Fruit fly (Drosophila melanogaster): ENCODE data around the gene BobA.
A peak's percentile ranks its signal among the peaks of the same experiment; 100 is the strongest.

Gene BobA

DNA sequence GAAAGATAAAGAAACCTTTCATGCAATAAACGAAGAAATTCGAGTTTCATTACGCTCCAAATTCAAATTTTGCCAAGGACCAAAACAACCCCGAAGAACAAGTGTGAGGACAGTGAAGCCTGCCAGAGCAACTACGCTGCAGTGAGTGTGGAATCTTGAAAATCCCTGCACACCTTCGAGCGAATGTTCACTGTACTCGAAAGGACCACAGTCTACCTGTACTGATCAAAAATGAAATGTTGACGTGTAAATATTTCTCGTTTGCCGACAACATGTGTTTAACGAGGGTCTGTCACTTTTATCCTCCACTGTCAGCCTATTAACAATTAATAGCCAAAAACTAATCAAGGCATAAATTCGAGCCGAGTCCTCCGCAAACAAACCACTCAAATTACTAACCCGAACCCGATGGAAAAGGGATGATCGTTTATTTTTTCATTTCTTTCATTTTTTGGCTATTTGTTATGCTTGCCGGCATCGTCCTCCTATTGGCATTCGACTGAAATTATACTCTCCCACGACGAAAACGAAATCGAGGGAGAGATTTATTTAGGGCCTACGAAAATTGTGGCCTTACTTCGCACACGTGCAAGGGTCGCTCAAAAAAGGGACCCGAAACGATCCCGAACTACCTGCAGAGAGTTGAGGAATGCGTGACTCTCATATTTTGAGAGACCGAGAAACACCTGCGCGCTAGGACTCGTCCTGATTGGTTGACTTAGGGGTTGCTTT is 26.1 kb upstream of the BobA start (continued):
- TF ChIP-seq net (GFP tag; optimal IDR thresholded peaks at IDR 0.05) (no peak), CG34406 (GFP tag; optimal IDR thresholded peaks at IDR 0.05) (no peak), CG1621 (tag; optimal IDR thresholded peaks at IDR 0.05) (no peak), acj6 (GFP tag; optimal IDR thresholded peaks at IDR 0.05) (no peak), achi (GFP tag; optimal IDR thresholded peaks at IDR 0.05) (no peak), lz (GFP tag; optimal IDR thresholded peaks at IDR 0.05) (no peak), CG8319 (GFP tag; optimal IDR thresholded peaks at IDR 0.05) (no peak), vri (GFP tag; optimal IDR thresholded peaks at IDR 0.05) (peak; percentile 3)

DNA sequence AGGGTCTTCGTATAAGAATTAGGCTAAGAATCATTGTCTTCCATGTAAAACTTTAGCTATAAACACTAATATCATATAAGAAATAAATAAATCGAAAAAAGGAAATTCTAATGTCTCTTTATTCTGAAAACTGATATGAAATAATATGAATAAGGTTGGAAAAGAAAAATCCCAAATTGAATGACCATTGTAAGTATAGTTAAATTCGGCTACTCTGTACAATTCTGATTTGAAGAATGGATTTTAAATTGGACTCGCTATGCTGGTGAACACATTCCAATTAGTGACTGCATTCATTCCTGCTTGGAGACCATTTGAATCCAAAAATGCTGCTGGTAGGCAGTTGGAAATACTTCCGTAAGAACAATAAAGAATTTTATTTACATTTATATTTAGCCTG is 24.3 kb upstream of the BobA start:
- TF ChIP-seq CG8632 (GFP tag; optimal IDR thresholded peaks at IDR 0.05) (no peak), dsx (GFP tag; optimal IDR thresholded peaks at IDR 0.05; ENCODE audit: poor library complexity, severe bottlenecking) (no peak), esn (GFP tag; optimal IDR thresholded peaks at IDR 0.05) (no peak), CG11762 (GFP tag; optimal IDR thresholded peaks at IDR 0.05; ENCODE audit: insufficient read depth) (no peak), CG10669 (GFP tag; optimal IDR thresholded peaks at IDR 0.05) (no peak), CG11902 (GFP tag; optimal IDR thresholded peaks at IDR 0.05) (no peak), topi (GFP tag; optimal IDR thresholded peaks at IDR 0.05) (no peak), CG6808 (GFP tag; optimal IDR thresholded peaks at IDR 0.05) (no peak), fd59A (GFP tag; optimal IDR thresholded peaks at IDR 0.05) (no peak), Eip75B (GFP tag; optimal IDR thresholded peaks at IDR 0.05) (no peak), CG6854 (GFP tag; optimal IDR thresholded peaks at IDR 0.05) (no peak)

DNA sequence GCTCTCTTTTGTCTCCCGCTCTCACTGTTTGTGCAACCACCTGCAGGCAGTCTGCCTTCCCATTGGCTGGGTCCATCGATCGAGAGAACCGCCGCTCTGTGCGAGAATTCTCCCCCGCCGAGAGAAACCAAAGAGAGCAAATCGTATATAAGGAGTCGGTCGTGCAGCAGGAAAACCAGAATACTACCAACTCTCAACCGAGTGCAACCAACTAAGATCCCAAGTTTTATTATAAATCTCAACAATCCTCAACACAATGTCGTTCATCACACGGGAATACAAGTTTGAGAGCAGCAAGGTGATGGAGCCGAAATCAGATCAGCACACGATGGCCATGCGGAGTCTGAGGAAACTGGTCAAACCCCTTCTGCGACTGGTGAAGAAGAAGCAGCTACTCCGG is 23.2 kb upstream of the BobA start, which contains the start of gene Tom:
TSS of gene Tom (plus strand) at position 174 of the 400 bp plus-strand sequence.
- TF ChIP-seq Sox15 (GFP tag; optimal IDR thresholded peaks at IDR 0.05) = no peak
- TF ChIP-seq dsx (GFP tag; optimal IDR thresholded peaks at IDR 0.05; ENCODE audit: poor library complexity, severe bottlenecking) = peak; percentile 80
- TF ChIP-seq Sox102F (GFP tag; optimal IDR thresholded peaks at IDR 0.05) = peak; percentile 38
- no peak for TF ChIP-seq CG11294 (GFP tag; IDR thresholded peaks at IDR 0.05)
- peak in 1 of 2 experiments; percentile 37 for TF ChIP-seq ss (GFP tag; optimal IDR thresholded peaks at IDR 0.05)
- TF ChIP-seq Met (GFP tag; optimal IDR thresholded peaks at IDR 0.05) = no peak

DNA sequence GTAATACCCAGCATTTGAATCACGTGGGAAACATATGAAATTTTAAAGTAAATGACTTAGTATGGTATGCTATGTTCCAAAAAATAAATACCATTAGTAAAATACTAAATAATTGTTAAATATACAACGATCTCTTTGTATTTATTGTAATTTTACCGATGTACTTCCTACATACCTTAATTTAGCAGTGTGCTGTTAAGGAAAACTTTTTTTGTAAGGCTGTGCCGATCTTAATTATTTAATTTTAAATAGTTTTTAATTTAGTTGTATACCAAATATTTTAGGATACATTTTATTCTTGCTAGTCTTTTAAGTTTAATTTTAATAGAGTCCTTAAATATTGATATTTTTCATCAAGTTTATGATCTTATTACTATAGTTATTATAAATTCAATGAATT is 22.6 kb upstream of the BobA start:
- TF ChIP-seq Ets21C (GFP tag; optimal IDR thresholded peaks at IDR 0.05) = no peak
- peak; percentile 28 for TF ChIP-seq svp (GFP tag)
- TF ChIP-seq CG10631 (GFP tag; optimal IDR thresholded peaks at IDR 0.05) = no peak

DNA sequence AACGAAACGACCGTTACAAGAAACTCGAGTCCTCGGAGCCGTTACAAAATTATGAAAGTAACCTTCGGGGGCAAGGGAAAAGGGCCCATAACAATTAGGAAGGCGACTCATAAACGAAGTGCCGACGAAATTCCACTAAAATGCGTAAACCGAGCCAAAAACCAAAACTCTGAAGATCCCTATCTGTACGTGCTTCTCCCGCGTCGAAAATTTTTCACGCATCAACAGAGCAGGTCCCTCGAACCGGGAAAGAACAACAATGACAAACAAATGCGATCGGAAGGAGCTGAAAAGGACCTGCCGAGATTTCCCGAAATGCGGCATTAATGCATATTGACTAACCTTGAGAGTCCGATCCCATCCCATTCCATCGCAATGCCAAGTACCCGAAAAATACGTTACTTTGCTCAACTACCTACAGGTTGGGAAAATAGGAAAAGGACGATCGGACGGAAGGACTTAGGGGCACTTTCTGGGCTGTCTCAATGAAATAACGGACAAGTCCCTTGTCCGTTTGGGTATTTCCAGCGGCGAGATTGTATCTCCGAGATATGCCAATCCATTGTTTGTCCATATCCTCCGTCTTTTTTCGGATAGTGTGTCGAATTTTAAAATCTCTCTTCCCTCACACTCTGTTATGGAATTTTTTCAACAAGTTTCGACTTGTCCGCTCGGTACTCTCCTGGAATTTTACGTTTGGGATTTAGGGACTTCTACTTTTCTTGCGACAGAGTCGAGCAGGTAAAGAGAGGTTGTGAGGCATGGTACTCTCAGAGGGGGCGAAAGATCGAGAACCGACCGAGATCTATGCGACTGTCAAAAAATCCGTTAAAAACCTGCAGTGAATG is 22.0 kb upstream of the BobA start:
- no peak for TF ChIP-seq ss (GFP tag; optimal IDR thresholded peaks at IDR 0.05)
- TF ChIP-seq esn (GFP tag; optimal IDR thresholded peaks at IDR 0.05) = no peak
- TF ChIP-seq CG3032 (tag; optimal IDR thresholded peaks at IDR 0.05) = no peak
- no peak for TF ChIP-seq Ets96B (tag; optimal IDR thresholded peaks at IDR 0.05)
- TF ChIP-seq CG8119 (GFP tag; IDR thresholded peaks at IDR 0.05) = no peak
- no peak for TF ChIP-seq OdsH (GFP tag; optimal IDR thresholded peaks at IDR 0.05)
- no peak for TF ChIP-seq CG8319 (GFP tag; optimal IDR thresholded peaks at IDR 0.05)
- TF ChIP-seq CG15336 (GFP tag; IDR thresholded peaks at IDR 0.05) = no peak
- TF ChIP-seq net (GFP tag; optimal IDR thresholded peaks at IDR 0.05) = no peak
- TF ChIP-seq CG3919 (GFP tag; optimal IDR thresholded peaks at IDR 0.05) = no peak
- TF ChIP-seq fd59A (GFP tag; optimal IDR thresholded peaks at IDR 0.05) = no peak
- TF ChIP-seq CG31627 (GFP tag; optimal IDR thresholded peaks at IDR 0.05) = no peak
